Worm (Caenorhabditis elegans) whole organism, L4 larva: ENCODE results near the gene K02E7.7.

Experiments used
- ceh-32 ChIP-seq: sonication (generic microtip); optimal IDR thresholded peaks from 2 replicates; lab custom pipeline; 2016; ENCODE audit warnings: mild to moderate bottlenecking, missing genetic modification characterization, missing compliant biosample characterization; ENCODE audit not compliant: poor library complexity
- ceh-44 ChIP-seq: fragments of 200-800 bp; sonication (Bioruptor generic); IDR thresholded peaks from 2 replicates; pipeline ENCODE4 v1.3.6; 2022; ENCODE audit warnings: missing genetic modification reagents, missing genetic modification characterization, missing compliant biosample characterization
- ces-1 ChIP-seq: fragments of 150-350 bp; sonication (generic microtip); optimal IDR thresholded peaks from 4 replicates; lab custom pipeline; 2014; ENCODE audit warnings: missing biosample characterization, missing genetic modification reagents, missing genetic modification characterization
- daf-19 ChIP-seq: fragments of 200-800 bp; sonication (Bioruptor generic); conservative IDR thresholded peaks from 2 replicates; pipeline ENCODE4 v1.3.6; 2022; ENCODE audit warnings: missing genetic modification characterization, missing compliant biosample characterization
- fos-1 ChIP-seq: fragments of 150-350 bp; optimal IDR thresholded peaks from 2 replicates; lab custom pipeline; 2014; ENCODE audit warnings: missing biosample characterization, missing genetic modification characterization
- hlh-11 ChIP-seq: fragments of 200-800 bp; sonication (Bioruptor generic); optimal IDR thresholded peaks from 2 replicates; lab custom pipeline; 2018; ENCODE audit warnings: mild to moderate bottlenecking, missing genetic modification characterization, missing compliant biosample characterization
- hmg-1.1 ChIP-seq: fragments of 200-800 bp; sonication (Bioruptor generic); IDR thresholded peaks from 2 replicates; pipeline ENCODE4 v1.3.6; 2022; ENCODE audit warnings: missing genetic modification reagents, missing genetic modification characterization, missing compliant biosample characterization
- lin-39 ChIP-seq: fragments of 150-350 bp; optimal IDR thresholded peaks from 2 replicates; lab custom pipeline; 2014; ENCODE audit warnings: missing biosample characterization, missing genetic modification reagents, missing genetic modification characterization
- madf-5 ChIP-seq, 2 experiments: fragments of 200-800 bp; sonication (Bioruptor generic); IDR thresholded peaks; 2 replicates each; pipeline ENCODE4 v1.3.6; 2022; ENCODE audit warnings: missing compliant biosample characterization in 2 of 2, missing genetic modification characterization in 2 of 2
- nhr-102 ChIP-seq: sonication (generic microtip); optimal IDR thresholded peaks from 2 replicates; lab custom pipeline; 2016; ENCODE audit warnings: mild to moderate bottlenecking, missing genetic modification characterization, moderate library complexity, missing compliant biosample characterization
- pha-4 ChIP-seq, 2 experiments: fragments of 150-350 bp in 1 of 2; fragments of 200-800 bp in 1 of 2; sonication (Bioruptor generic) in 1 of 2; IDR thresholded peaks in 1 of 2; optimal IDR thresholded peaks in 1 of 2; 2 replicates each; pipeline versions ENCODE4 v1.3.6 to Lab custom; 2014 to 2022; ENCODE audit warnings: missing genetic modification characterization in 2 of 2, missing genetic modification reagents in 2 of 2, missing biosample characterization in 1 of 2, missing compliant biosample characterization in 1 of 2
- set-16 ChIP-seq: fragments of 200-800 bp; sonication (Bioruptor generic); IDR thresholded peaks from 2 replicates; pipeline ENCODE4 v1.3.6; 2022; ENCODE audit warnings: missing genetic modification reagents, missing genetic modification characterization, missing compliant biosample characterization
- vab-7 ChIP-seq: fragments of 200-800 bp; sonication (Bioruptor generic); IDR thresholded peaks from 2 replicates; pipeline ENCODE4 v1.3.6; 2022; ENCODE audit warnings: missing genetic modification reagents, missing genetic modification characterization, missing compliant biosample characterization

Gene K02E7.7

DNA sequence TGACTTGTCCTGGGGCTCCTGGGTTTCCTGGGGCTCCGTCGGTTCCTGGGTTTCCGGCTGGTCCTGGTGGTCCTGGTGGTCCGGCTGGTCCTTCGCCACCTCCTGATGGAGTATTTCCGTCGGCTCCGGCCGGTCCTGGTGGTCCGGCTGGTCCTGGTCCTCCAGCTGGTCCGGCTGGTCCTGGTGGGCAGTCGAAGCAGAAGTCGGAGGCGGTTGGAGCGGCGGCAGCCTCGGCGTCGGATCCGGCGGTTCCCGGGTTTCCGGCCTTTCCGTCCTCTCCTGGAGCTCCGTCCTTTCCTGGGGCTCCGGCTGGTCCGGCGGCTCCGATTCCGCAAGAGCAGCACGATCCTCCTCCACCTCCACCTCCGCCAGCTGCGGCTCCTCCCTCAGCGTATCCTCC lies 50.5 kb downstream of the K02E7.7 start:
- TF ChIP-seq lin-39 = no peak
- TF ChIP-seq ces-1 = no peak
- no peak for TF ChIP-seq fos-1 (tag; lab: Kevin White, UChicago)
- no peak for TF ChIP-seq madf-5 (GFP tag; IDR thresholded peaks at IDR 0.05; lab: Robert Waterston, UW)
- TF ChIP-seq vab-7 = no peak
- no peak for TF ChIP-seq ceh-32 (tag; lab: Kevin White, UChicago)
- no peak for TF ChIP-seq ceh-44 (GFP tag; lab: Robert Waterston, UW)
- TF ChIP-seq pha-4 (GFP tag; IDR thresholded peaks at IDR 0.05; lab: Robert Waterston, UW) = peak; percentile 95; the same call in 1 of the 2 replicates
- TF ChIP-seq pha-4 (tag; optimal IDR thresholded peaks at IDR 0.05; lab: Kevin White, UChicago) = no peak
- peak; percentile 99 for TF ChIP-seq set-16 (GFP tag; lab: Robert Waterston, UW)
- TF ChIP-seq hlh-11 (tag; lab: Kevin White, UChicago) = no peak
- TF ChIP-seq daf-19 (GFP tag; lab: Robert Waterston, UW) = no peak
- TF ChIP-seq hmg-1.1 = no peak
- TF ChIP-seq nhr-102 (tag; lab: Kevin White, UChicago) = no peak
